Fruit fly (Drosophila melanogaster) S2 (cell line): Measurements from ENCODE around the gene Trm1.

Source experiments
- CG8478 ChIP-seq: fragments of >200 bp; optimal IDR thresholded peaks from 2 replicates; lab custom pipeline; 2018
- CTCF ChIP-seq, 2 experiments: fragments of >200 bp; optimal IDR thresholded peaks; 2 replicates each; lab custom pipeline; 2018

Trm1 gene

dm6 chr2L:12464065-12464464, 36.2 kb downstream of the Trm1 start:
- TF ChIP-seq CTCF (optimal IDR thresholded peaks at IDR 0.05; lab: Kevin White, UChicago) (no peak), CG8478 (lab: Kevin White, UChicago) (no peak)

- no peak for TF ChIP-seq CG8478 (lab: Kevin White, UChicago)
- TF ChIP-seq CTCF (optimal IDR thresholded peaks at IDR 0.05; lab: Kevin White, UChicago): no peak
Measured at dm6 chr2L:12465164-12466011, 37.6 kb downstream of the Trm1 start.

dm6 chr2L:12466506-12467043, 38.7 kb downstream of the Trm1 start:
- TF ChIP-seq CG8478 (lab: Kevin White, UChicago) (no peak), CTCF (optimal IDR thresholded peaks at IDR 0.05; lab: Kevin White, UChicago) (no peak)

- TF ChIP-seq CTCF (optimal IDR thresholded peaks at IDR 0.05; lab: Kevin White, UChicago): no peak
- TF ChIP-seq CG8478 (lab: Kevin White, UChicago): no peak
Measured at dm6 chr2L:12467673-12468072, 39.8 kb downstream of the Trm1 start.

dm6 chr2L:12468813-12469212, 41.0 kb downstream of the Trm1 start:
- no peak for TF ChIP-seq CG8478 (lab: Kevin White, UChicago)
- no peak for TF ChIP-seq CTCF (optimal IDR thresholded peaks at IDR 0.05; lab: Kevin White, UChicago)

dm6 chr2L:12469235-12469634, 41.4 kb downstream of the Trm1 start:
- TF ChIP-seq CG8478 (lab: Kevin White, UChicago) (no peak), CTCF (optimal IDR thresholded peaks at IDR 0.05; lab: Kevin White, UChicago) (no peak)

dm6 chr2L:12471937-12472336, 44.1 kb downstream of the Trm1 start:
- no peak for TF ChIP-seq CTCF (optimal IDR thresholded peaks at IDR 0.05; lab: Kevin White, UChicago)
- TF ChIP-seq CG8478 (lab: Kevin White, UChicago): no peak

dm6 chr2L:12472988-12473387, 45.2 kb downstream of the Trm1 start:
- TF ChIP-seq CG8478 (lab: Kevin White, UChicago) (no peak), CTCF (optimal IDR thresholded peaks at IDR 0.05; lab: Kevin White, UChicago) (no peak)

dm6 chr2L:12473583-12473982, 45.8 kb downstream of the Trm1 start:
- TF ChIP-seq CTCF (optimal IDR thresholded peaks at IDR 0.05; lab: Kevin White, UChicago): no peak
- no peak for TF ChIP-seq CG8478 (lab: Kevin White, UChicago)

dm6 chr2L:12474212-12474891, 46.5 kb downstream of the Trm1 start:
- no peak for TF ChIP-seq CTCF (optimal IDR thresholded peaks at IDR 0.05; lab: Kevin White, UChicago)
- TF ChIP-seq CG8478 (lab: Kevin White, UChicago): no peak

- TF ChIP-seq CG8478 (lab: Kevin White, UChicago) (no peak), CTCF (optimal IDR thresholded peaks at IDR 0.05; lab: Kevin White, UChicago) (no peak)
Measured at dm6 chr2L:12475308-12475707, 47.5 kb downstream of the Trm1 start.

- TF ChIP-seq CG8478 (lab: Kevin White, UChicago) (no peak), CTCF (optimal IDR thresholded peaks at IDR 0.05; lab: Kevin White, UChicago) (no peak)
Measured at dm6 chr2L:12476115-12476514, 48.3 kb downstream of the Trm1 start.

- TF ChIP-seq CG8478 (lab: Kevin White, UChicago): no peak
- no peak for TF ChIP-seq CTCF (optimal IDR thresholded peaks at IDR 0.05; lab: Kevin White, UChicago)
Measured at dm6 chr2L:12478494-12478893, 50.7 kb downstream of the Trm1 start.
